Fruit fly (Drosophila melanogaster): ENCODE data around the gene Sfp24C1.

Gene Sfp24C1

dm6 chr2L:3737003-3737662 lies 36.7 kb downstream of the Sfp24C1 start (continued):
- TF ChIP-seq dmrt11E (tag; optimal IDR thresholded peaks at IDR 0.05) (no peak), CG7372 (GFP tag; IDR thresholded peaks at IDR 0.05) (no peak), CG18764 (GFP tag; optimal IDR thresholded peaks at IDR 0.05) (no peak), Ssrp (tag; optimal IDR thresholded peaks at IDR 0.05) (peak; percentile 2), ash1 (GFP tag; optimal IDR thresholded peaks at IDR 0.05) (no peak), CG7271 (tag; optimal IDR thresholded peaks at IDR 0.05) (no peak), Rfx (GFP tag; IDR thresholded peaks at IDR 0.05) (peak; percentile 19; the same call in 1 of the 2 replicates), CG13894 (tag; optimal IDR thresholded peaks at IDR 0.05) (peak; percentile 61), grau (tag; optimal IDR thresholded peaks at IDR 0.05) (peak; percentile 25), CG9437 (GFP tag; optimal IDR thresholded peaks at IDR 0.05) (peak; percentile 1), mam (GFP tag; optimal IDR thresholded peaks at IDR 0.05) (no peak), CG7556 (GFP tag; optimal IDR thresholded peaks at IDR 0.05) (peak; percentile 43), CG2712 (tag; optimal IDR thresholded peaks at IDR 0.05) (peak; percentile 1), CG13424 (tag; optimal IDR thresholded peaks at IDR 0.05) (no peak), CG8359 (GFP tag; optimal IDR thresholded peaks at IDR 0.05; ENCODE audit: borderline replicate concordance) (no peak), H15 (GFP tag; IDR thresholded peaks at IDR 0.05) (no peak), CG7839 (tag; optimal IDR thresholded peaks at IDR 0.05) (peak; percentile 3), so (GFP tag; IDR thresholded peaks at IDR 0.05) (no peak), CG17359 (tag; optimal IDR thresholded peaks at IDR 0.05) (no peak), CG14667 (GFP tag; IDR thresholded peaks at IDR 0.05) (no peak), fd96Cb (tag; optimal IDR thresholded peaks at IDR 0.05) (no peak), br (optimal IDR thresholded peaks at IDR 0.05) (no peak), bigmax (GFP tag; optimal IDR thresholded peaks at IDR 0.05) (no peak), Fer1 (GFP tag; optimal IDR thresholded peaks at IDR 0.05) (peak; percentile 15), CG15011 (GFP tag; optimal IDR thresholded peaks at IDR 0.05) (no peak), stc (GFP tag; IDR thresholded peaks at IDR 0.05) (no peak), usp (GFP tag; optimal IDR thresholded peaks at IDR 0.05) (no peak), prd (optimal IDR thresholded peaks at IDR 0.05) (no peak), prd (GFP tag; IDR thresholded peaks at IDR 0.05) (no peak), hkb (optimal IDR thresholded peaks at IDR 0.05) (no peak), hkb (GFP tag; IDR thresholded peaks at IDR 0.05) (no peak), CG6175 (GFP tag; IDR thresholded peaks at IDR 0.05) (no peak), CG7987 (GFP tag; optimal IDR thresholded peaks at IDR 0.05) (no peak), CG17328 (GFP tag; IDR thresholded peaks at IDR 0.05) (no peak), CoRest (tag; optimal IDR thresholded peaks at IDR 0.05) (peak; percentile 28), psq (GFP tag; optimal IDR thresholded peaks at IDR 0.05) (no peak), YL-1 (GFP tag; optimal IDR thresholded peaks at IDR 0.05) (no peak), CG17361 (GFP tag; IDR thresholded peaks at IDR 0.05) (no peak), Lpt (GFP tag; optimal IDR thresholded peaks at IDR 0.05) (no peak), jumu (GFP tag; optimal IDR thresholded peaks at IDR 0.05) (no peak), mld (GFP tag; IDR thresholded peaks at IDR 0.05; ENCODE audit: partially characterized antibody) (no peak), CG8388 (GFP tag; optimal IDR thresholded peaks at IDR 0.05) (no peak), repo (GFP tag; optimal IDR thresholded peaks at IDR 0.05) (no peak), Atf-2 (GFP tag; optimal IDR thresholded peaks at IDR 0.05) (no peak), crol (GFP tag; IDR thresholded peaks at IDR 0.05) (peak; percentile 69), fd64A (GFP tag; optimal IDR thresholded peaks at IDR 0.05) (no peak), Fer2 (tag; optimal IDR thresholded peaks at IDR 0.05) (no peak), CG2678 (tag; optimal IDR thresholded peaks at IDR 0.05) (peak; percentile 60), Six4 (GFP tag; optimal IDR thresholded peaks at IDR 0.05) (no peak), CG14965 (GFP tag; optimal IDR thresholded peaks at IDR 0.05; ENCODE audit: borderline replicate concordance) (no peak), CG7963 (GFP tag; IDR thresholded peaks at IDR 0.05; ENCODE audit: partially characterized antibody) (no peak)
